Worm (Caenorhabditis elegans): ENCODE measurements around the gene mmaa-1.

The mmaa-1 gene

ce11 chrII:7057860-7058259, 43.1 kb downstream of the mmaa-1 start, which contains the start of gene cth-2:
cth-2 (minus strand) TSS chrII:7057960.
- no peak for TF ChIP-seq egl-13 (tag; optimal IDR thresholded peaks at IDR 0.05)
- TF ChIP-seq blmp-1 (tag; optimal IDR thresholded peaks at IDR 0.05), result peak; percentile 64
- TF ChIP-seq nhr-71 (tag; optimal IDR thresholded peaks at IDR 0.05), result no peak
- no peak for TF ChIP-seq unc-98 (GFP tag; IDR thresholded peaks at IDR 0.05)
- TF ChIP-seq mep-1 (tag; optimal IDR thresholded peaks at IDR 0.05), result peak; percentile 12
- no peak for TF ChIP-seq lin-15B (tag; optimal IDR thresholded peaks at IDR 0.05)
- no peak for TF ChIP-seq hlh-4 (tag; optimal IDR thresholded peaks at IDR 0.05)
- no peak for TF ChIP-seq mab-9 (GFP tag; IDR thresholded peaks at IDR 0.05)
- TF ChIP-seq C04F5.9 (tag; optimal IDR thresholded peaks at IDR 0.05), result no peak
- TF ChIP-seq lin-14 (GFP tag; optimal IDR thresholded peaks at IDR 0.05), result peak; percentile 32

- TF ChIP-seq tlp-1 (tag; optimal IDR thresholded peaks at IDR 0.05), result no peak
- no peak for TF ChIP-seq sptf-1 (tag; optimal IDR thresholded peaks at IDR 0.05)
- TF ChIP-seq isw-1 (GFP tag; IDR thresholded peaks at IDR 0.05), result no peak
- TF ChIP-seq Y116A8C.19 (tag; optimal IDR thresholded peaks at IDR 0.05; ENCODE audit: borderline replicate concordance), result no peak
- no peak for TF ChIP-seq swsn-7 (tag; optimal IDR thresholded peaks at IDR 0.05)
- TF ChIP-seq nhr-90 (tag; optimal IDR thresholded peaks at IDR 0.05; ENCODE audit: poor library complexity), result no peak
- no peak for TF ChIP-seq lin-14 (GFP tag; optimal IDR thresholded peaks at IDR 0.05)
- no peak for TF ChIP-seq aha-1 (tag; optimal IDR thresholded peaks at IDR 0.05)
- no peak for TF ChIP-seq unc-98 (GFP tag; IDR thresholded peaks at IDR 0.05)
- no peak for TF ChIP-seq sox-4 (tag; optimal IDR thresholded peaks at IDR 0.05)
- TF ChIP-seq rnt-1 (tag; optimal IDR thresholded peaks at IDR 0.05), result no peak
- TF ChIP-seq ceh-63 (GFP tag; optimal IDR thresholded peaks at IDR 0.05), result no peak
Observed at ce11 chrII:7056328-7056727, 44.6 kb downstream of the mmaa-1 start.

- TF ChIP-seq nhr-11 (tag; optimal IDR thresholded peaks at IDR 0.05) (no peak), lin-39 (tag; optimal IDR thresholded peaks at IDR 0.05) (no peak), unc-86 (tag; optimal IDR thresholded peaks at IDR 0.05) (no peak), ets-5 (GFP tag; IDR thresholded peaks at IDR 0.05) (no peak), nhr-28 (tag; optimal IDR thresholded peaks at IDR 0.05) (no peak), aha-1 (tag; optimal IDR thresholded peaks at IDR 0.05) (no peak), lin-14 (GFP tag; optimal IDR thresholded peaks at IDR 0.05) (no peak)
Observed at ce11 chrII:7054987-7055386, 46.0 kb downstream of the mmaa-1 start, which contains the start of gene ZK1127.3. ZK1127.3 (plus strand) TSS chrII:7055287.

- TF ChIP-seq mep-1 (tag; optimal IDR thresholded peaks at IDR 0.05) (no peak), efl-3 (GFP tag; optimal IDR thresholded peaks at IDR 0.05) (no peak), grh-1 (GFP tag; IDR thresholded peaks at IDR 0.05) (no peak), tlp-1 (tag; optimal IDR thresholded peaks at IDR 0.05) (no peak), C16A3.4 (tag; optimal IDR thresholded peaks at IDR 0.05) (no peak), ceh-8 (GFP tag; optimal IDR thresholded peaks at IDR 0.05) (no peak), sox-4 (tag; optimal IDR thresholded peaks at IDR 0.05) (no peak)
Observed at ce11 chrII:7053649-7054048, 47.3 kb downstream of the mmaa-1 start, which contains the start of gene ZK1127.4. ZK1127.4 (plus strand) TSS chrII:7053949.

- no peak for TF ChIP-seq efl-1 (optimal IDR thresholded peaks at IDR 0.05)
- TF ChIP-seq efl-1 (GFP tag; optimal IDR thresholded peaks at IDR 0.05 in 1 of 2), result peak in 1 of 2 experiments; percentile 67
- TF ChIP-seq lin-14 (GFP tag; optimal IDR thresholded peaks at IDR 0.05), result no peak
Observed at ce11 chrII:7053001-7053400, 48.0 kb downstream of the mmaa-1 start, which contains the start of gene ZK1127.13. ZK1127.13 (plus strand) TSS chrII:7053301.

ce11 chrII:7051778-7052177, 49.2 kb downstream of the mmaa-1 start, which contains the start of gene ZK1127.12:
ZK1127.12 (plus strand) TSS chrII:7052078.
- TF ChIP-seq nhr-71 (tag; optimal IDR thresholded peaks at IDR 0.05), result no peak
- no peak for TF ChIP-seq mab-9 (GFP tag; IDR thresholded peaks at IDR 0.05)
- TF ChIP-seq ceh-63 (GFP tag; optimal IDR thresholded peaks at IDR 0.05), result no peak
- no peak for TF ChIP-seq tbx-2 (tag; optimal IDR thresholded peaks at IDR 0.05)

Data from whole organism, L1 larva.